Worm (Caenorhabditis elegans) whole organism, early embryonic: ENCODE data around the gene Y116A8C.23.

ENCODE experiments used
- F13C5.2 ChIP-seq: sonication (generic microtip); optimal IDR thresholded peaks from 2 replicates; lab custom pipeline; 2017; ENCODE audit warnings: mild to moderate bottlenecking, missing genetic modification characterization, inconsistent platforms, missing compliant biosample characterization
- aly-1 ChIP-seq: sonication (generic microtip); optimal IDR thresholded peaks from 2 replicates; lab custom pipeline; 2016; ENCODE audit warnings: missing genetic modification characterization, missing compliant biosample characterization
- ama-1 ChIP-seq: fragments of 150-350 bp; optimal IDR thresholded peaks from 2 replicates; lab custom pipeline; 2014
- ceh-13 ChIP-seq: fragments of 200-800 bp; sonication (Bioruptor generic); optimal IDR thresholded peaks from 2 replicates; lab custom pipeline; 2018; ENCODE audit warnings: mild to moderate bottlenecking, missing genetic modification characterization, missing compliant biosample characterization
- ceh-36 ChIP-seq: sonication (generic microtip); optimal IDR thresholded peaks from 2 replicates; lab custom pipeline; 2016; ENCODE audit warnings: missing genetic modification characterization, inconsistent platforms, missing compliant biosample characterization
- flt-1 ChIP-seq: fragments of 200-800 bp; sonication (Bioruptor generic); IDR thresholded peaks from 2 replicates; pipeline ENCODE4 v1.3.6; 2022; ENCODE audit warnings: missing genetic modification characterization, missing compliant biosample characterization
- hmbx-1 ChIP-seq: sonication (generic microtip); optimal IDR thresholded peaks from 2 replicates; lab custom pipeline; 2016; ENCODE audit warnings: mild to moderate bottlenecking, missing genetic modification characterization, missing compliant biosample characterization
- hmg-4 ChIP-seq: fragments of 200-800 bp; sonication (Bioruptor generic); optimal IDR thresholded peaks from 2 replicates; lab custom pipeline; 2018; ENCODE audit warnings: mild to moderate bottlenecking, missing genetic modification characterization, missing compliant biosample characterization
- scrt-1 ChIP-seq: fragments of 200-800 bp; sonication (Bioruptor generic); IDR thresholded peaks from 2 replicates; pipeline ENCODE4 v1.3.6; 2022; ENCODE audit warnings: missing genetic modification characterization, missing compliant biosample characterization
- sea-1 ChIP-seq: fragments of 200-800 bp; sonication (Bioruptor generic); conservative IDR thresholded peaks from 2 replicates; pipeline ENCODE4 v1.3.6; 2022; ENCODE audit warnings: missing genetic modification characterization, missing compliant biosample characterization
- tbx-11 ChIP-seq: fragments of 200-800 bp; sonication (Bioruptor generic); IDR thresholded peaks from 2 replicates; pipeline ENCODE4 v1.3.6; 2022; ENCODE audit warnings: missing genetic modification characterization, missing compliant biosample characterization
- tbx-37 ChIP-seq: fragments of 200-800 bp; sonication (Bioruptor generic); conservative IDR thresholded peaks from 2 replicates; pipeline ENCODE4 v1.3.6; 2022; ENCODE audit warnings: missing genetic modification reagents, missing genetic modification characterization, missing compliant biosample characterization
- tra-4 ChIP-seq: sonication (generic microtip); optimal IDR thresholded peaks from 2 replicates; lab custom pipeline; 2017; ENCODE audit warnings: missing genetic modification characterization, missing compliant biosample characterization

ce11 chrIV:17045691-17046090, 7.7 kb upstream of the Y116A8C.23 start, which contains the start of gene clec-195:
- TF ChIP-seq tbx-37 (GFP tag; lab: Robert Waterston, UW) = no peak
- no peak for TF ChIP-seq F13C5.2 (tag; lab: Kevin White, UChicago)
- TF ChIP-seq tbx-11 (GFP tag; lab: Robert Waterston, UW) = no peak
- no peak for TF ChIP-seq aly-1 (tag; lab: Kevin White, UChicago)
- TF ChIP-seq flt-1 (GFP tag; lab: Robert Waterston, UW) = no peak
- TF ChIP-seq ama-1 (lab: Kevin White, UChicago) = no peak
- no peak for TF ChIP-seq hmbx-1 (tag; lab: Kevin White, UChicago)
- TF ChIP-seq sea-1 (GFP tag; lab: Robert Waterston, UW) = no peak
- no peak for TF ChIP-seq tra-4
- no peak for TF ChIP-seq scrt-1
- TF ChIP-seq ceh-36 = no peak
- no peak for TF ChIP-seq hmg-4 (GFP tag; lab: Kevin White, UChicago)
- no peak for TF ChIP-seq ceh-13 (GFP tag; lab: Kevin White, UChicago)
